Fruit fly (Drosophila melanogaster) ovary, adult (tissue): ENCODE data around the gene CG15771.

Source experiments
- CG17801 ChIP-seq: fragments of 200-800 bp; optimal IDR thresholded peaks from 2 replicates; lab custom pipeline; 2019; ENCODE audit warnings: missing biosample characterization, mild to moderate bottlenecking, missing genetic modification characterization, moderate library complexity; ENCODE audit not compliant: partially characterized antibody

Gene CG15771

DNA sequence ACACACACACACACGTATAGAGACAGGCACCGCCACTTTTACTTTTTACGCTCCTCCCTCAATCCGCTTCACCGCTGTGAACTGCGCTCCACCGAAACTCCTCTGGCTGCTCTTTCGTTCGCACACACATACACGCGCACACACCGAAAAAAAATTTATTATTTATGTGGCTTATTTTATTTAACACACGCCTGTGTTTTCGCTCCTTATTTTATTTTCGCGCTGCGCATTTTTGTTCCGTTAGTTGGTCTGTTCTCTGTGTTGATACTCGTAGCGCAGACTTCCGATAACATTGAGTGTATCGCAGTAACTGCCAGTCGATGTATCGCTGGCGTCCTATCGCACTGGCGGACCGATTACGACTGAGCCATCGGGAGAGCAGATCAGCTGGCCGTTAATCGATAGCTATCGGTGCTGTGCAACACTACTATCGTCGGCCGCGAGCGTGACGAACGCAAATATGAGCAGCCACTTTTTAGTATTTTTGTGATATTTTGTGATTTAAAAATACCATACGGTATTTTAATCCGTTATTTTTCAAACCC, 17.6 kb upstream of the CG15771 start, which contains the start of gene Snx27:
Snx27 (minus strand) TSS at position 356 of the 545 bp plus-strand sequence.
- TF ChIP-seq CG17801 (GFP tag; lab: Kevin White, UChicago) = peak; percentile 76

DNA sequence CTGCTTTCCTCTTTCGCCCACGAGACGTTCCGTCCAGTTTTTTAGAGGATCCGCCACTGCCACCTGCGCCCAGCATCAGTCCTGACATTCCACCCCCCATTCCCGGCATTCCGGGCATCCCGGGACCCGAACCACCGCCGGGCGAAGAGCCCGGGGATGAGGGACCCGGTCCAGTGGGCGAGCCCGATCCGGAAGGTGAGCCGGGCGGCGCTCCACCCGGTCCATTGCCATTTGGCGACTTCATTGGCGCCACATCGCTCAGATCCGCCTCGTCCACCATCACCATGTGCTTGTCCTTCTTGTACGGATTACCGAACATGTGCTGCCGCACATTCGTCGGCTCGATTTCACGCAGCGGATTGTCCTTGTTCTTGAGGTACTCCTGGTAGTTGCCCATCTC, 13.7 kb upstream of the CG15771 start:
- TF ChIP-seq CG17801 (GFP tag; lab: Kevin White, UChicago) = no peak

DNA sequence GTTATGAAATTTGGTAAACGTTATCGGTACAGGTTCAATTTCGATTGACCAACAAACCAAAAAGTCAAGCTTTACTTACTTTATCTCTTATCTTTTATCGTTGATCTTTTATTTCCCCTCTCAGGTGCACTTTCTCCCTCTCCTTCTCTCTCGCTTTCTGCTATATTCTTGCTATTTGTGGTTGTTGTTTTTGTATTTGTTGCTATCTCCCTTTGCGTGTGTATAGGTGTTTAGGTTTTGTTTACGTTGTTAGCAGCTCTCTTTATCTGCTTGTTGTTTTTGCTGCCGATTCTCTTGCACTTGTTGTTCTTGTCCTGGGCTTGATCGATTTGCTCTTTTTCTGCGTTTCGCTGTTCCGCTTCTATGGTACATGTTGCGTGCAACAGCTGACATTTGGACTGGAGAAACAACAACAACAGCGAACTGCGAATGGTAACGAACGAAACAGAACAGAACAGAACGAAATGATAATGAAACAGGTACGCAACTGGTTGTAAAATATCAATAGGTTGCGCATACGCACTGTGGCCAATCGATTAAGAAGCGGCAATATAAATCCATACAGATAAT, 11.0 kb upstream of the CG15771 start:
- no peak for TF ChIP-seq CG17801 (GFP tag; lab: Kevin White, UChicago)

DNA sequence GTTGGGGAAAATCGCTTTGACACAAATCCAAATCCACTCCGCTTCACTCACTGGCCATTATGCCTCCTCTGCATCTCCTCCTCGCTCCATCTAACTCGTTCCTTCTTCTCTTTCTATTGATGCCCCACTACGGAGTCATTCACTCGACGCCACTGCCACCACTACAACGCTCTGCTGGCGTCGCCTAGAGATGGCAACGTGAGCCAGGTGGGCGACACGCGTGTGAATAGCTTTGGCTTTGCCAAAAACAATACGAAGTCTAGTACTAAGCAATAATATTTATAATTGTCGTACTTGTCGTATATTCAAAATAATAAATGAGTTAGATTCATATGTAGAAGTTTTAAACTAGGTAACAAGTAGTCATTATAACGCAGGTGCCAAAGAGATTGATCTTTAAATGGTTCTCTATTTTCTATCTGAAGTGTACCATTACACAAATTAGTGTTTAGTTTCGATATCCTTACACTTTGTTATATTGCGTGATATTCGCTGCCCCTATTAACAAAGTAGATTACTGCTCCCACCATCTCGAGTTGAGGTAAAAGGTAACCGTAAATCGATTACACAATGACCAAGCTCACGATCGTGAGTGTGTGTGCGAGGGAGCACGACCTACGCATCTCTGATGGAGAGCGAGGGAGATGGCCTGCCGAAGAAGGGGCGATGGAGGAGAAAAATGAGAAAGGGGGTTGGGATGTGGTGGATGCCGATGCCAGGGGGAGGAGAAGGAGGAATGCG, 10.2 kb upstream of the CG15771 start:
- no peak for TF ChIP-seq CG17801 (GFP tag; lab: Kevin White, UChicago)

DNA sequence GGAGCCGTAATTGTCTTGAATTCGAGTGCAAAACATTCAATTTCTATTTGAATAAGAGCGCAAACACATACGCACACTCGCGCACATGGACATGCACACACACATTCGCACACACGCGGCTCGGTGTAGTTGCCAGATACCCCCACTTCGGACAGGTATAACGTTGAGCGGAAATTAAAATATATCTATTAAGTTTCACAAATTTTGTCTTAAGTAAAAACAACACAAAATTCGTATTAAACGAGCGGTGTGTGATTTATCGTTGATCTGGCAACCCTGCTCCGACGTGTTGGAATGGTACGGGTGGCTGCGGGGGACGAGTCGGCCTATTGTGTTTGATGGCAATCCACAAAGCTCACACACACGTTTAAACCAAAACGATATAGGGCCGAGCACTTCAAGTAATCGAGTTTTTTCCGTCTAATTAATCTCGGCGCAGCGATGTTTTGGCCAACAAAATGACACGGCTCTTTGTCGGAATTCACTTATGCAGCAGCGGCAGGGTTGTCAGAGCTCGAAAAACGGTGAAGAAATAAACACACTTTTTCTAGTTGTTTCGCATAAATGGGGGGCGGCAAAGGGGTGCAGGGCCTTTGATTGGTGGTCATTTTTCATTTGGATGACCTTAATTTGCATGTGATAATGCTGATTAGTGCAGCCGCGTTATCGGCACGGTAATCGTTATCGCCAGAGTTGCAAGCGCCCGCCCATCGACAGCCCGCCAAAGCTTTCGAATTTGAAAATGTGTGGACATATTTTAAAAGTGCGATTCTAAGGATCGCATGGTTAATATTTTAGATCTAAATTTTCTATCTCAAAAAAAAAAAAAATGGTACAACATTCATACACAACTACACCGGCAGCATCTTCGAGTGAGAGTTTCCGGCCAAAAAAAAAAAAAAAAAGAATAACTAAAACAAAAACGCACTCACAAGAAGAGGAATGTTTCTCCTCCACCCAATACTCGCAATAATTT, 9.2 kb upstream of the CG15771 start:
- peak; percentile 79 for TF ChIP-seq CG17801 (GFP tag; lab: Kevin White, UChicago)

DNA sequence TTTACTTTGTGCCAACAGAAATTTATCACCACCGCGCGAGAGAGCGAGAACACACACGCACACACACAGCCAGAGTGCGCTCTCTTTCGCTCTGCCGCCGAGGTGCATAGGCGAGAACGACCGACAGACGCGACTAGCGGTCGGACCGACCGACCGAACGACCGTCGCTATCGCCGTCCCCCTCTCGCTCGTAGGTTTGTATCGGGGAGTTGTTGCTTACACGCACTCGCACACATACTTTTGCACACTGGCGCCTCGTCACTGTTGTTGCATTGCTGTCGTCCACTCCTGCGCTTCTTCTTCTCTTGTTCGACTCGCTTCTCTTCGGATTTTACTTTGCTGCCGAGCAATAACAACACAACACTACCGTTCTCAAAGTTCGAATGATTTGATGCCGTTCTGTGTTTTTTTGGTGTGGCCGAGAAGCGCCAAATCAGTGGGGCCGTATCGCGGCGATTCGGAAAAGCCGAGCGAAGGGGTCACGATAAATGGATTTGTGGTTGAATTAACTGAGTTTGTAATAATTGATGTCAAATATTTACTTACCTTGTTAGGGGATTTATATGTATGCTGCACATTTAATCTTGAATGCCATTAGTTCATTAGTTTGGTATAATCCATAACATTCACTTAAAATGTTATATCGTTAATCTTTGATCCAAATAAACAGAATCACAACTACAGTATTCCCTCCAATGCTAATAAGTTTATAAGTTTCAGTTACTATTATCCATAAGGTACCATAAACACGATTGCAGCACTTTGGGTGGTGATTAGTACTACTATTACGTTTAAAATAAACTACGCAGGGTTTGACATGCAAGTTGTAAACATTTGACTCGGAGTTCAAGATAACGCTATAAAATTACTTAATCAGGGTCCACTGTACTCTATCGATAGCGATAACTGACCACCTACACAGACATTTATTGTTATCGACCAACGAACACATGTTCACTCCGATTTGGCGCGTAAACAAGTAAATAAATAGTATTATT, 8.2 kb upstream of the CG15771 start, which contains the start of the genes IntS6 and Rtel1:
IntS6 (minus strand) TSS at position 391 of the 998 bp plus-strand sequence.
Rtel1 (plus strand) TSS at position 884 of the 998 bp plus-strand sequence.
- TF ChIP-seq CG17801 (GFP tag; lab: Kevin White, UChicago) = peak; percentile 95

DNA sequence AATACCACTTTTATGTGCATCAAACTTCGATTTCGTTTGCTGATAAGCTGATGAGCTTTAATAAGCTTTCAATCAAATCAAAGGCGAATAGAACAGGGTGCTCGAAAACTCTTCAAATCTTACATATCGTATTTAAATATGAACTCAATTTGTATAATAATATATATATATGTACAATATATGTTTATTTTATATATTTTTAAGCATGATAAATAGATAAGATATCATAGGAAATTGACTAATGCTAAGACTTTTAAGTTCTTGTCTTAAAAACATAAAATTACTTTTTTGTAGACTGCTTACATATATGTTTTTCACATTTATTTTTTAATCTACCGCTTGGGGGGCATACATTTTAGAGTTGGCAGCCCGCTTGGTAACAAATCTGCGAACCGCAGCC, 3.4 kb upstream of the CG15771 start, which contains the start of gene CG15772:
CG15772 (plus strand) TSS at position 301 of the 400 bp plus-strand sequence.
- TF ChIP-seq CG17801 (GFP tag; lab: Kevin White, UChicago) = no peak

DNA sequence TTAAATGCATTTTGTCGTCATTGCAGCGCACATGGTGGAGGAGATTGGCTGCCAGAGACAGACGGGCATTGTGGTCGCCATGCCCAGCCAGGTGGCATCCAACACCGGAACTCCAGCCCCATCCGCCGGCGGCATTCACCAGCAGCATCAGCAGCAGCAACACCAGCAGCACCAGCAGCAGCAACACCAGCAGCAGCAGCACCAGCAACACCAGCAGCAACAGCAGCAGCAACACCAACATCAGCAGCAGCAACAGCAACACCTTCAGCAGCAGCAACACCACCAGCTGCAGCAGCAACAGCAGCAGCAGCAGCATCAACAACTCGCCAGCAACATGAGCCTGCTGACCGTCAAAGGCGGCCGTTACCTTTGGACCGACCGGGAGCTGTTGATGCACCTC, 2.5 kb upstream of the CG15771 start:
- TF ChIP-seq CG17801 (GFP tag; lab: Kevin White, UChicago) = no peak

DNA sequence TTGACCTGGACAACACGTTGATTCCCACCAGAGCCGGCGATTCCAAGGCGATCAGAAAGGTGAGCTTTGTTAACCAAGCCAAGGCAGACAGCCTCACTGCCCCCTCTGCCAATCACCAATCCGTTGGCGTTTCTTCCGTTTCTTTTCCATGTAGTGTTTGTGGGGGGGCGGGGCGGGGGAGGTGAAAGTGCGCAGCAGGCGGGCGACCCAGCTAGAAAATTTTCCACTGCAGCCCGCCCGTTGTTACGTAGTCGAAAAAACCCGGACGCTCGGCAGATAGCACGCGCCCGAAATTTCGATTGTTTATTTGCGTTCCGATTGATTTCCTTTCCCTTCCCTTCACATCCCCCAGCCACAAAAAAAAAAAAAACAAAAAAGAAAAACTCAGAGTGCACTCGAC, 772 bp downstream of the CG15771 start:
- TF ChIP-seq CG17801 (GFP tag; lab: Kevin White, UChicago) = no peak

DNA sequence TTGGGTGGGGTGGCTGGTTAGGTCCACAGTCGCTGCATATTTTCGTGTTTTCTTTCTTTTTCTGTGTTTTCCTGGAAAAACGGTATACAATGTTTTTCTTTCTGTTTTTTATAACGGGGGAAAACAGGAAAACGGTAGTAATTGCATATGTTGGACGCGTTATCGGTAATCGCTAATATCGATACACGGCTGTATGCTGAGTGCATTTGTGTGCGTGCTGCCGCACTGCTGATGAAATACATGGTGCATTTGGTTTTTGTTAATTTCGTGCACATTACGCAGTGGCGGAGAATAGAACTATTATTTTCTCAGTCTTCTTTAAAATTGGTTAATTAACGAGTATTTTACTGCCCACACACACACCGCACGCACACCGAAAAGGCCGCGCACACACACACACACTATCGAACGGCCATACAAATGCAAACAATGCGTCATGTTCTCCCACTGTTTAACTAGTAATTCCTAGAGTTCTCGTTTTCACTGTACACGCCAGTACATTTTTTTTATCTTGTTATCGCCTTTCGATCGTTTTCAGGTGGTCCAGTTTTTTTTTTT, 8.1 kb downstream of the CG15771 start:
- TF ChIP-seq CG17801 (GFP tag; lab: Kevin White, UChicago) = no peak

DNA sequence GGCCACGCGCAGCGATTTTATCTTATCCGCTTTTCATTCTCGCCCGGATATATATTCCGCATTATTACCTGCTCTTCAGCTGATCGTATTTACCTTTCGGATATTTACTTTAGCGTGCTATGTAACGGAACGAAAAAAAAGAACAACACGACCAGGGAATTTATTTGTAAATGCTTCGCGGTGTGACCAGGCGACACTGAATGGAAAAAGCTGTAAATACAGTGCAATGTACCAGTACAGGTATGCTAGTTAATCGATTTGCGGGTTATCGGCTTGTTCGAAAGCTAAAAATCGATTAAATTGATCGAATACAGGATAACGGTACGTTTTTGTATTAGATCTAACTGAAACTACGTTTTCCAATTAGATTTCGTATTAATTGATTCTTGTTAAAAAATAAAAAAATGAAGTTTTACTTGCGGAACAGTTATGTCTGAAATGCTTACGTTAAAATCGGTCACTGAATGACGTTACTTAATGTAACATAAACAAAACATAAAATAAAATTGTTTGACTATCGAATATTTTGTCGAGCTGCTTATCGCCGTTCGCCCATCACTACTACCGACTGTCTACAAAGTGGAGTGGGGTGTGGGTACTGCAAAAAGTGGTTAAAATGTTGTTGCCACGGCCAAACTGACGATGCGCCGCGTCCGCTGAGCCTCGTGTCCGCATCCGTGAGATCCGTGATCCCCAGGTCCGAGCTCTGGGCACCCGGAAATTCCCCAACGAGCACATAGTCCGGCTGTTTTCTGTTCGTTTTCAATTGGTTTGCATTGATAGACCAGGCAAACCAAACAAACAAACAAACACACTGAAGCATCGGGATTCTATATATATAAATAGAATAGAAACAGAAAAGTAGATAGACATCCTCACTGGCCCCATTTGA, 8.9 kb downstream of the CG15771 start, which contains the start of the genes MAPk-Ak2 and CG42699:
MAPk-Ak2 (minus strand) TSS at position 203 of the 892 bp plus-strand sequence.
CG42699 (plus strand) TSS at position 553 of the 892 bp plus-strand sequence.
- TF ChIP-seq CG17801 (GFP tag; lab: Kevin White, UChicago) = peak; percentile 71

DNA sequence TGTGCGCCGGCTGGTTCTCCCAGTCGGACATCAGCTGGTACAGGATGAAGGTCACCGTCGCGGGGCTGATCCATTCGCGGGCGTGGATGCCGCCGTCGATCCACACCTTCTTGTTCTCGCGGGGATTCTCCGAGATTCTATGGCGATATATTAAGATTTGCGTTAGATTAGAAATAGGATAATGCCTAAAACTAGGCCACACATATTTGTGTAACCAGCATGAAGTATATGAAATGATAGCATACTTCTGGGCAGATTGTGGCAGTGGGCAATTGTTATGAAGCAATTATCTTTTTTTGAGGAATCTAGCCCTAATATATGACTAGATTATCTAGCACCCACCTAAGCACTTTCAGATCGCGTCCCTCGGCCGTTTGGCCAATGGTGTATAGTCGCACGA, 11.4 kb downstream of the CG15771 start:
- no peak for TF ChIP-seq CG17801 (GFP tag; lab: Kevin White, UChicago)
